Worm (Caenorhabditis elegans): ENCODE measurements around the gene srv-13.

DNA sequence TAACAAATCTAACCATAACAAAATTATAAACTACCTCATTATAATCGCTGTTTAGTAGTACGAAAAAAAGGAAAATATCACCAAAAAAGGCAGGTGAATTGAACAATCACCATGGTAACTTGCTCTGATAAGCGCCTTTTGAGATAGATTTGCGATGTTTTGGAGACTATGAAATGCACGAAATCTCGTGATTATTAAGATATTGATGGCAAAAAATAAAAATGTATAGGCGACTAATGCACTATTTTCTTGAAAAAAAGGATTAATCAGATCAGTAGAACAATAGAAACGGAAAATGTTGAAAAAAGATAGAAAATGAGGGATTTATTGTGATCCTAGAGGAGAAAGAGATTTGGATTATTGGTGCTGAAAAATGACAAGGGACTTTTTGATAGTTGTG lies 16.4 kb upstream of the srv-13 start:
- no peak for TF ChIP-seq med-1 (GFP tag; optimal IDR thresholded peaks at IDR 0.05; ENCODE audit: insufficient read depth)
- no peak for TF ChIP-seq tab-1 (GFP tag; IDR thresholded peaks at IDR 0.05)
- no peak for TF ChIP-seq ref-1 (GFP tag; conservative IDR thresholded peaks at IDR 0.05)
- no peak for TF ChIP-seq flt-1 (GFP tag; IDR thresholded peaks at IDR 0.05)
- no peak for TF ChIP-seq ztf-29 (GFP tag; IDR thresholded peaks at IDR 0.05)
- TF ChIP-seq klf-2 (GFP tag; conservative IDR thresholded peaks at IDR 0.05) = no peak
- TF ChIP-seq ztf-23 (GFP tag; IDR thresholded peaks at IDR 0.05) = no peak
- no peak for TF ChIP-seq T22C8.4 (GFP tag; IDR thresholded peaks at IDR 0.05)
